Fruit fly (Drosophila melanogaster): ENCODE measurements around the gene Ude.

Ude gene

DNA sequence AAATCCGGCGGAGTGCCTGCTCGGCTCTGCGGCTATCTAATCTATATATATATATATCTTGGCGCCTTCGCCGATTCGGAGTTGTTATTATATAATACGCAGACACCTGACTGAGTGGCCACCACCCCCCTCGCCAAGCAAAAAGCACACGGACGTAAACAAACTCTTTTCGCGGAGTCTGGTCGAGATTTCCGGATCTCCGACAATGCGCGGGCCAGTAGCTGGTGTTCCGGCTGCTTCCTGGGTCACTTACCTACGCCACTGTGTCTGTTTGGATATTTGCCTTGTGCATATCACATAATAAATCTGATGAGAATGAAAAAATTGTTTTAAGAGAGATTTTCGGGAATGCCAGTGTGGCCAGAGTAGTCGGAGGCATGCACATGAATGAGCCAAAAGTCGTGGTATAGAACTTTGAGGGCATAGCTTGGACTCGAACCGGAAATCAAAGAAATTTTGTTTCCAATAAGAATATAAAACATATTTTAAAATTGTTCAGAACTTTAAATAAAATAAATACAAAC, 12.4 kb downstream of the Ude start, which contains the start of gene CG5805 (continued):
- TF ChIP-seq D19B (GFP tag; optimal IDR thresholded peaks at IDR 0.05) (peak; percentile 74), pan (optimal IDR thresholded peaks at IDR 0.05) (no peak), pan (GFP tag; optimal IDR thresholded peaks at IDR 0.05 in 1 of 2, IDR thresholded peaks at IDR 0.05 in 1 of 2) (peak in 1 of 2 experiments; percentile 86), E2f1 (GFP tag; IDR thresholded peaks at IDR 0.05) (peak; percentile 62), CG12942 (GFP tag; optimal IDR thresholded peaks at IDR 0.05) (peak; percentile 66), CG12219 (GFP tag; optimal IDR thresholded peaks at IDR 0.05) (peak; percentile 79), Xbp1 (GFP tag; optimal IDR thresholded peaks at IDR 0.05) (peak; percentile 81), CG6683 (GFP tag; optimal IDR thresholded peaks at IDR 0.05) (peak; percentile 76), cad (GFP tag; optimal IDR thresholded peaks at IDR 0.05) (no peak), lab (GFP tag; optimal IDR thresholded peaks at IDR 0.05) (peak; percentile 95), sim (GFP tag; IDR thresholded peaks at IDR 0.05) (peak; percentile 48; the same call in 1 of the 2 replicates), CG7271 (tag; optimal IDR thresholded peaks at IDR 0.05) (peak; percentile 89), CG4360 (GFP tag; IDR thresholded peaks at IDR 0.05) (no peak), ssp (GFP tag; IDR thresholded peaks at IDR 0.05) (peak; percentile 52; the same call in 1 of the 2 replicates), CG12071 (GFP tag; optimal IDR thresholded peaks at IDR 0.05) (peak; percentile 84), CG31224 (GFP tag; IDR thresholded peaks at IDR 0.05) (peak; percentile 77), ranshi (GFP tag; IDR thresholded peaks at IDR 0.05) (peak; percentile 79), ttk (GFP tag; IDR thresholded peaks at IDR 0.05) (peak; percentile 81), NC2α (GFP tag; optimal IDR thresholded peaks at IDR 0.05) (peak; percentile 46), seq (GFP tag; IDR thresholded peaks at IDR 0.05) (peak; percentile 56; the same call in 1 of the 2 replicates), Neu2 (GFP tag; optimal IDR thresholded peaks at IDR 0.05; ENCODE audit: borderline replicate concordance) (no peak), CoRest (tag; optimal IDR thresholded peaks at IDR 0.05) (peak; percentile 86), otp (GFP tag; IDR thresholded peaks at IDR 0.05) (peak; percentile 80), slbo (GFP tag; IDR thresholded peaks at IDR 0.05) (peak; percentile 84), Rx (GFP tag; IDR thresholded peaks at IDR 0.05) (peak; percentile 86), Sox102F (GFP tag; optimal IDR thresholded peaks at IDR 0.05) (peak; percentile 61), repo (GFP tag; optimal IDR thresholded peaks at IDR 0.05) (peak; percentile 59), ewg (GFP tag; optimal IDR thresholded peaks at IDR 0.05) (peak; percentile 83), az2 (GFP tag; optimal IDR thresholded peaks at IDR 0.05) (peak; percentile 69), CG8388 (GFP tag; optimal IDR thresholded peaks at IDR 0.05) (peak; percentile 51), Atf6 (GFP tag; IDR thresholded peaks at IDR 0.05) (peak; percentile 80), Tbp (GFP tag; optimal IDR thresholded peaks at IDR 0.05) (no peak), CG11504 (tag; optimal IDR thresholded peaks at IDR 0.05) (peak; percentile 80), sug (tag; optimal IDR thresholded peaks at IDR 0.05) (peak; percentile 83), CG1233 (GFP tag; optimal IDR thresholded peaks at IDR 0.05) (peak; percentile 90), CG5245 (GFP tag; optimal IDR thresholded peaks at IDR 0.05) (peak; percentile 60), CG9437 (GFP tag; optimal IDR thresholded peaks at IDR 0.05) (peak; percentile 78), bcd (GFP tag; optimal IDR thresholded peaks at IDR 0.05) (peak; percentile 95), CG4730 (GFP tag; IDR thresholded peaks at IDR 0.05) (peak; percentile 50; the same call in 1 of the 2 replicates), CG4328 (GFP tag; optimal IDR thresholded peaks at IDR 0.05) (peak; percentile 83), Hsf (GFP tag; optimal IDR thresholded peaks at IDR 0.05) (peak; percentile 88), jumu (GFP tag; optimal IDR thresholded peaks at IDR 0.05) (peak; percentile 17), CG10147 (GFP tag; optimal IDR thresholded peaks at IDR 0.05) (peak; percentile 80), Usf (GFP tag; optimal IDR thresholded peaks at IDR 0.05) (peak; percentile 67), grau (tag; optimal IDR thresholded peaks at IDR 0.05) (peak; percentile 74), knrl (GFP tag; IDR thresholded peaks at IDR 0.05; ENCODE audit: partially characterized antibody) (no peak; the same call in 2 of the 3 replicates), vnd (GFP tag; IDR thresholded peaks at IDR 0.05; ENCODE audit: partially characterized antibody) (no peak), CG8089 (GFP tag; optimal IDR thresholded peaks at IDR 0.05) (peak; percentile 65), CG16863 (GFP tag; optimal IDR thresholded peaks at IDR 0.05) (peak; percentile 58), NfI (GFP tag; optimal IDR thresholded peaks at IDR 0.05) (peak; percentile 93), CG11695 (GFP tag; IDR thresholded peaks at IDR 0.05) (peak; percentile 53; the same call in 1 of the 3 replicates)

Data from whole organism, embryonic.